Worm (Caenorhabditis elegans): Measurements from ENCODE around the gene M02D8.2.

Gene M02D8.2

ce11 chrX:8786687-8787086, 47.2 kb downstream of the M02D8.2 start:
- TF ChIP-seq nhr-71 (tag; optimal IDR thresholded peaks at IDR 0.05) (peak; percentile 75), lin-14 (GFP tag; optimal IDR thresholded peaks at IDR 0.05) (peak; percentile 68), grh-1 (GFP tag; IDR thresholded peaks at IDR 0.05) (no peak), egl-27 (tag; optimal IDR thresholded peaks at IDR 0.05) (no peak), unc-30 (tag; optimal IDR thresholded peaks at IDR 0.05) (no peak), lin-15B (tag; optimal IDR thresholded peaks at IDR 0.05) (no peak), mdl-1 (tag; optimal IDR thresholded peaks at IDR 0.05) (peak in 1 of 2 experiments; percentile 8), nhr-90 (tag; optimal IDR thresholded peaks at IDR 0.05; ENCODE audit: poor library complexity) (no peak), snu-23 (GFP tag; optimal IDR thresholded peaks at IDR 0.05) (peak; percentile 19), unc-130 (tag; optimal IDR thresholded peaks at IDR 0.05) (peak; percentile 28), jun-1 (tag; optimal IDR thresholded peaks at IDR 0.05) (no peak), aly-2 (tag; optimal IDR thresholded peaks at IDR 0.05) (no peak), ceh-88 (GFP tag; IDR thresholded peaks at IDR 0.05) (no peak), tbx-2 (tag; optimal IDR thresholded peaks at IDR 0.05) (no peak), lin-13 (GFP tag; optimal IDR thresholded peaks at IDR 0.05) (no peak), nhr-19 (GFP tag; conservative IDR thresholded peaks at IDR 0.05) (peak; percentile 62), lin-39 (tag; optimal IDR thresholded peaks at IDR 0.05) (peak; percentile 18), nhr-77 (tag; optimal IDR thresholded peaks at IDR 0.05) (no peak), lsy-2 (tag; optimal IDR thresholded peaks at IDR 0.05) (peak in 1 of 2 experiments; percentile 17), nhr-20 (tag; optimal IDR thresholded peaks at IDR 0.05) (peak; percentile 11), rnt-1 (tag; optimal IDR thresholded peaks at IDR 0.05) (peak; percentile 80), pag-3 (tag; optimal IDR thresholded peaks at IDR 0.05; ENCODE audit: borderline replicate concordance, insufficient read depth) (peak; percentile 92)

ce11 chrX:8787689-8788222, 48.3 kb downstream of the M02D8.2 start:
- TF ChIP-seq rnt-1 (tag; optimal IDR thresholded peaks at IDR 0.05) (peak; percentile 44), ceh-82 (tag; optimal IDR thresholded peaks at IDR 0.05) (peak in 1 of 3 experiments; percentile 9), lin-39 (tag; optimal IDR thresholded peaks at IDR 0.05) (peak; percentile 7), pag-3 (tag; optimal IDR thresholded peaks at IDR 0.05; ENCODE audit: borderline replicate concordance, insufficient read depth) (peak; percentile 81), lin-14 (GFP tag; optimal IDR thresholded peaks at IDR 0.05) (peak; percentile 45), ets-5 (GFP tag; IDR thresholded peaks at IDR 0.05) (no peak), efl-1 (optimal IDR thresholded peaks at IDR 0.05) (no peak), efl-1 (GFP tag; optimal IDR thresholded peaks at IDR 0.05 in 1 of 2) (no peak), nhr-71 (tag; optimal IDR thresholded peaks at IDR 0.05) (peak; percentile 20)

ce11 chrX:8789014-8789506, 49.6 kb downstream of the M02D8.2 start, which contains the start of gene unc-27:
unc-27 (plus strand) TSS chrX:8789456.
- TF ChIP-seq dsc-1 (tag; optimal IDR thresholded peaks at IDR 0.05), result peak; percentile 82
- peak; percentile 81 for TF ChIP-seq rnt-1 (tag; optimal IDR thresholded peaks at IDR 0.05)
- no peak for TF ChIP-seq nhr-85 (tag)
- no peak for TF ChIP-seq grh-1 (GFP tag; IDR thresholded peaks at IDR 0.05)
- peak; percentile 15 for TF ChIP-seq lin-39 (tag; optimal IDR thresholded peaks at IDR 0.05)
- peak; percentile 20 for TF ChIP-seq nhr-20 (tag; optimal IDR thresholded peaks at IDR 0.05)
- TF ChIP-seq fkh-10 (GFP tag; optimal IDR thresholded peaks at IDR 0.05), result no peak
- TF ChIP-seq lin-14 (GFP tag; optimal IDR thresholded peaks at IDR 0.05), result peak; percentile 76
- no peak for TF ChIP-seq zip-4 (GFP tag; optimal IDR thresholded peaks at IDR 0.05)
- TF ChIP-seq ztf-11 (tag; optimal IDR thresholded peaks at IDR 0.05), result no peak
- no peak for TF ChIP-seq C04F5.9 (tag; optimal IDR thresholded peaks at IDR 0.05)
- no peak for TF ChIP-seq nhr-12 (tag; optimal IDR thresholded peaks at IDR 0.05)
- TF ChIP-seq lin-13 (GFP tag; optimal IDR thresholded peaks at IDR 0.05), result no peak
- no peak for TF ChIP-seq lin-15B (tag; optimal IDR thresholded peaks at IDR 0.05)
- TF ChIP-seq ces-1 (GFP tag; optimal IDR thresholded peaks at IDR 0.05), result no peak
- peak; percentile 25 for TF ChIP-seq unc-130 (tag; optimal IDR thresholded peaks at IDR 0.05)
- no peak for TF ChIP-seq efl-1 (optimal IDR thresholded peaks at IDR 0.05)
- no peak for TF ChIP-seq efl-1 (GFP tag; optimal IDR thresholded peaks at IDR 0.05 in 1 of 2)
- peak; percentile 14 for TF ChIP-seq snu-23 (GFP tag; optimal IDR thresholded peaks at IDR 0.05)
- no peak for TF ChIP-seq lin-35 (GFP tag; optimal IDR thresholded peaks at IDR 0.05)
- TF ChIP-seq nhr-47 (tag; optimal IDR thresholded peaks at IDR 0.05), result no peak
- no peak for TF ChIP-seq irx-1 (tag; optimal IDR thresholded peaks at IDR 0.05)
- TF ChIP-seq zag-1 (tag; optimal IDR thresholded peaks at IDR 0.05), result no peak
- no peak for TF ChIP-seq sox-4 (tag; optimal IDR thresholded peaks at IDR 0.05)
- TF ChIP-seq efl-3 (GFP tag; optimal IDR thresholded peaks at IDR 0.05), result no peak
- TF ChIP-seq fkh-4 (tag; optimal IDR thresholded peaks at IDR 0.05; ENCODE audit: borderline replicate concordance), result peak; percentile 37
- no peak for TF ChIP-seq snpc-4 (tag; optimal IDR thresholded peaks at IDR 0.05)
- no peak for TF ChIP-seq F16B12.6 (tag; optimal IDR thresholded peaks at IDR 0.05)
- no peak for TF ChIP-seq lir-3 (tag; optimal IDR thresholded peaks at IDR 0.05; ENCODE audit: poor library complexity)
- TF ChIP-seq nhr-71 (tag; optimal IDR thresholded peaks at IDR 0.05), result peak; percentile 74
- no peak for TF ChIP-seq nhr-11 (tag; optimal IDR thresholded peaks at IDR 0.05)
- no peak for TF ChIP-seq swsn-7 (tag; optimal IDR thresholded peaks at IDR 0.05)
- TF ChIP-seq lsy-2 (tag; optimal IDR thresholded peaks at IDR 0.05), result peak in 1 of 2 experiments; percentile 23

Measured in whole organism, L1 larva.